Worm (Caenorhabditis elegans) whole organism, late embryonic: Measurements from ENCODE around the gene acd-3.

Experiments used
- T23F11.4 ChIP-seq: fragments of 200-800 bp; sonication (Bioruptor generic); optimal IDR thresholded peaks from 2 replicates; lab custom pipeline; 2018; ENCODE audit warnings: mild to moderate bottlenecking, missing genetic modification characterization, missing compliant biosample characterization
- lim-6 ChIP-seq: sonication (generic microtip); optimal IDR thresholded peaks from 2 replicates; lab custom pipeline; 2016; ENCODE audit warnings: missing genetic modification characterization, missing compliant biosample characterization
- nfya-1 ChIP-seq: sonication (generic microtip); optimal IDR thresholded peaks from 2 replicates; lab custom pipeline; 2017; ENCODE audit warnings: missing genetic modification characterization, mild to moderate bottlenecking, missing compliant biosample characterization, antibody characterized with exemption, moderate library complexity
- nhr-232 ChIP-seq: sonication (generic microtip); optimal IDR thresholded peaks from 2 replicates; lab custom pipeline; 2016; ENCODE audit warnings: missing genetic modification characterization, missing compliant biosample characterization
- pros-1 ChIP-seq: fragments of 150-350 bp; optimal IDR thresholded peaks from 2 replicates; lab custom pipeline; 2014; ENCODE audit warnings: missing biosample characterization, missing genetic modification reagents, missing genetic modification characterization
- rnt-1 ChIP-seq: sonication (generic microtip); optimal IDR thresholded peaks from 2 replicates; lab custom pipeline; 2016; ENCODE audit warnings: missing genetic modification characterization, missing compliant biosample characterization

DNA sequence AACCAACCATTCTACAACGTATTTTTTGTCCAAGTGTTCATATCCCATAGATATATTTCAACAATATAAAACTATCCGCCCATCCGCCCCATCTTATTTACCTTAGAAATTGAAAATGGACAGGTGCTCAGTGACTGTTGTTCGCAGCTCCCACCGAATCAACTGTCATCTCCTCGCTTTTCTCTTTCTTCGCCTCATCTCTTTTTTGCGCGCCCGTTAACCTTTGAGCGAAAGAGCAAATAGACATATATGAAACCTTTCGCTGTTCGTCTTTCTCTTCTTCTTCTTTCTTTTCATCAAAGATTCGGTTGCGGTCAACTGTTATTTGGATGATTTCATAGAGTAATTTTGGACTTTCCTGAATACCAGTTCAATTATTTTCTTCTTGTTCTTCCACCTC is 26.6 kb downstream of the acd-3 start, which contains the start of gene sssh-1:
- TF ChIP-seq T23F11.4 (GFP tag; lab: Kevin White, UChicago) (no peak), nhr-232 (no peak), pros-1 (tag; lab: Kevin White, UChicago) (no peak), nfya-1 (tag; lab: Kevin White, UChicago) (no peak), lim-6 (no peak), rnt-1 (tag; lab: Kevin White, UChicago) (no peak)
